Fruit fly (Drosophila melanogaster) whole organism, embryonic: ENCODE data around the gene CG5535.

Experiments used
- Abd-B ChIP-seq: fragments of 200-800 bp; sonication (Bioruptor generic); optimal IDR thresholded peaks from 2 replicates; lab custom pipeline; 2018; ENCODE audit warnings: missing biosample characterization, mild to moderate bottlenecking, missing genetic modification characterization, moderate library complexity
- Aef1 ChIP-seq: fragments of 200-800 bp; sonication (Bioruptor generic); IDR thresholded peaks from 3 replicates; pipeline ENCODE4 v1.3.6; 2022; ENCODE audit warnings: missing biosample characterization, missing genetic modification characterization
- BEAF-32 ChIP-seq: fragments of 200-800 bp; sonication (Bioruptor generic); optimal IDR thresholded peaks from 3 replicates; lab custom pipeline; 2017; ENCODE audit warnings: missing biosample characterization, missing genetic modification characterization, mild to moderate bottlenecking, moderate library complexity, missing genetic modification reagents
- CG11093 ChIP-seq: fragments of 200-800 bp; sonication (Bioruptor generic); IDR thresholded peaks from 3 replicates; pipeline ENCODE4 v1.3.6; 2022; ENCODE audit warnings: missing biosample characterization, missing genetic modification characterization
- CG11560 ChIP-seq: fragments of 200-800 bp; sonication (Bioruptor generic); IDR thresholded peaks from 3 replicates; pipeline ENCODE4 v1.3.6; 2022; ENCODE audit warnings: missing biosample characterization, missing genetic modification characterization
- CG13123 ChIP-seq: fragments of 200-800 bp; sonication (Bioruptor generic); optimal IDR thresholded peaks from 2 replicates; lab custom pipeline; 2016; ENCODE audit warnings: missing biosample characterization, missing genetic modification characterization
- CG14014 ChIP-seq: fragments of 200-800 bp; sonication (Bioruptor generic); IDR thresholded peaks from 2 replicates; pipeline ENCODE4 v1.3.6; 2022; ENCODE audit warnings: missing biosample characterization, missing genetic modification characterization
- CG1603 ChIP-seq: fragments of 200-800 bp; sonication (Bioruptor generic); optimal IDR thresholded peaks from 2 replicates; lab custom pipeline; 2019; ENCODE audit warnings: missing biosample characterization, mild to moderate bottlenecking, missing genetic modification characterization, moderate library complexity
- CG18619 ChIP-seq: fragments of 200-800 bp; sonication (Bioruptor generic); optimal IDR thresholded peaks from 3 replicates; lab custom pipeline; 2017; ENCODE audit warnings: missing biosample characterization, mild to moderate bottlenecking, missing genetic modification characterization
- CG2116 ChIP-seq: fragments of 200-800 bp; sonication (Bioruptor generic); optimal IDR thresholded peaks from 3 replicates; lab custom pipeline; 2018; ENCODE audit warnings: missing biosample characterization, mild to moderate bottlenecking, missing genetic modification characterization
- CG2129 ChIP-seq: fragments of 200-800 bp; sonication (Bioruptor generic); IDR thresholded peaks from 2 replicates; pipeline ENCODE4 v1.3.6; 2022; ENCODE audit warnings: missing biosample characterization, missing genetic modification characterization; ENCODE audit not compliant: partially characterized antibody
- CG2875 ChIP-seq: fragments of 200-800 bp; sonication (Bioruptor generic); optimal IDR thresholded peaks from 2 replicates; lab custom pipeline; 2017; ENCODE audit warnings: missing biosample characterization, mild to moderate bottlenecking, missing genetic modification characterization, missing genetic modification reagents
- CG30403 ChIP-seq: fragments of 200-800 bp; sonication (Bioruptor generic); optimal IDR thresholded peaks from 3 replicates; lab custom pipeline; 2016; ENCODE audit warnings: missing biosample characterization, missing genetic modification characterization
- CG30431 ChIP-seq: fragments of 200-800 bp; sonication (Bioruptor generic); optimal IDR thresholded peaks from 2 replicates; lab custom pipeline; 2017; ENCODE audit warnings: missing biosample characterization, missing genetic modification characterization
- CG3281 ChIP-seq: fragments of 200-800 bp; sonication (Bioruptor generic); optimal IDR thresholded peaks from 3 replicates; lab custom pipeline; 2017; ENCODE audit warnings: missing biosample characterization, mild to moderate bottlenecking, missing genetic modification characterization
- CG3995 ChIP-seq: fragments of 200-800 bp; sonication (Bioruptor generic); optimal IDR thresholded peaks from 3 replicates; lab custom pipeline; 2016; ENCODE audit warnings: missing biosample characterization, missing genetic modification characterization
- CG7963 ChIP-seq: fragments of 200-800 bp; sonication (Bioruptor generic); IDR thresholded peaks from 3 replicates; pipeline ENCODE4 v1.3.6; 2022; ENCODE audit warnings: missing biosample characterization, missing genetic modification characterization; ENCODE audit not compliant: partially characterized antibody
- CG9437 ChIP-seq: fragments of 200-800 bp; sonication (Bioruptor generic); optimal IDR thresholded peaks from 2 replicates; lab custom pipeline; 2018; ENCODE audit warnings: missing biosample characterization, mild to moderate bottlenecking, missing genetic modification characterization
- CG9797 ChIP-seq: fragments of 200-800 bp; sonication (Bioruptor generic); optimal IDR thresholded peaks from 3 replicates; lab custom pipeline; 2018; ENCODE audit warnings: missing biosample characterization, mild to moderate bottlenecking, missing genetic modification characterization
- CrebB ChIP-seq: fragments of 200-800 bp; sonication (Bioruptor generic); optimal IDR thresholded peaks from 3 replicates; lab custom pipeline; 2018; ENCODE audit warnings: missing biosample characterization, mild to moderate bottlenecking, missing genetic modification characterization
- Dfd ChIP-seq, 2 experiments: fragments of >200 bp; optimal IDR thresholded peaks; 2 replicates each; lab custom pipeline; 2017; ENCODE audit warnings: missing biosample characterization in 2 of 2, missing genetic modification characterization in 2 of 2
- Dref ChIP-seq: fragments of 200-800 bp; sonication (Bioruptor generic); IDR thresholded peaks from 2 replicates; pipeline ENCODE4 v1.3.6; 2022; ENCODE audit warnings: missing biosample characterization, missing genetic modification characterization
- HLH4C ChIP-seq: fragments of 200-800 bp; sonication (Bioruptor generic); IDR thresholded peaks from 3 replicates; pipeline ENCODE4 v1.3.6; 2022; ENCODE audit warnings: missing biosample characterization, missing genetic modification characterization; ENCODE audit not compliant: partially characterized antibody
- Hmr ChIP-seq: fragments of 200-800 bp; sonication (Bioruptor generic); optimal IDR thresholded peaks from 3 replicates; lab custom pipeline; 2017; ENCODE audit warnings: mild to moderate bottlenecking, missing biosample characterization, missing genetic modification reagents, missing genetic modification characterization
- Lim3 ChIP-seq: fragments of 200-800 bp; sonication (Bioruptor generic); IDR thresholded peaks from 2 replicates; pipeline ENCODE4 v1.3.6; 2022; ENCODE audit warnings: missing biosample characterization, missing genetic modification characterization
- Nf-YB ChIP-seq: fragments of 200-800 bp; sonication (Bioruptor generic); optimal IDR thresholded peaks from 3 replicates; lab custom pipeline; 2019; ENCODE audit warnings: missing biosample characterization, mild to moderate bottlenecking, missing genetic modification characterization, moderate library complexity
- Nf-YC ChIP-seq: fragments of 200-800 bp; optimal IDR thresholded peaks from 3 replicates; lab custom pipeline; 2019; ENCODE audit warnings: missing biosample characterization, mild to moderate bottlenecking, missing genetic modification characterization, moderate library complexity
- Sin3A ChIP-seq: fragments of >200 bp; optimal IDR thresholded peaks from 2 replicates; lab custom pipeline; 2018
- Usf ChIP-seq: fragments of 200-800 bp; sonication (Bioruptor generic); optimal IDR thresholded peaks from 2 replicates; lab custom pipeline; 2017; ENCODE audit warnings: missing genotype, missing biosample characterization, missing genetic modification characterization
- Vsx1 ChIP-seq: fragments of 200-800 bp; sonication (Bioruptor generic); optimal IDR thresholded peaks from 2 replicates; lab custom pipeline; 2017; ENCODE audit warnings: missing biosample characterization, mild to moderate bottlenecking, missing genetic modification characterization, missing genetic modification reagents
- croc ChIP-seq: fragments of 200-800 bp; sonication (Bioruptor generic); conservative IDR thresholded peaks from 3 replicates; pipeline ENCODE4 v1.3.6; 2022; ENCODE audit warnings: missing biosample characterization, missing genetic modification characterization
- da ChIP-seq: fragments of 200-800 bp; sonication (Bioruptor generic); optimal IDR thresholded peaks from 2 replicates; lab custom pipeline; 2016; ENCODE audit warnings: missing biosample characterization, missing genetic modification characterization
- dm ChIP-seq: fragments of 200-800 bp; sonication (Bioruptor generic); optimal IDR thresholded peaks from 3 replicates; lab custom pipeline; 2016; ENCODE audit warnings: missing biosample characterization, missing genetic modification characterization
- dysf ChIP-seq: fragments of 200-800 bp; sonication (Bioruptor generic); IDR thresholded peaks from 3 replicates; pipeline ENCODE4 v1.3.6; 2022; ENCODE audit warnings: missing biosample characterization, missing genetic modification characterization
- exex ChIP-seq: fragments of 200-800 bp; sonication (Bioruptor generic); optimal IDR thresholded peaks from 4 replicates; lab custom pipeline; 2018; ENCODE audit warnings: missing biosample characterization, mild to moderate bottlenecking, missing genetic modification characterization, moderate library complexity
- fu2 ChIP-seq: fragments of 200-800 bp; sonication (Bioruptor generic); optimal IDR thresholded peaks from 2 replicates; lab custom pipeline; 2016; ENCODE audit warnings: missing biosample characterization, missing genetic modification characterization
- gsb-n ChIP-seq: fragments of 200-800 bp; sonication (Bioruptor generic); optimal IDR thresholded peaks from 3 replicates; lab custom pipeline; 2018; ENCODE audit warnings: missing biosample characterization, mild to moderate bottlenecking, missing genetic modification characterization
- h ChIP-seq: fragments of >200 bp; optimal IDR thresholded peaks from 2 replicates; lab custom pipeline; 2017
- inv ChIP-seq: fragments of 200-800 bp; sonication (Bioruptor generic); IDR thresholded peaks from 2 replicates; pipeline ENCODE4 v1.3.6; 2022; ENCODE audit warnings: missing biosample characterization, missing genetic modification characterization; ENCODE audit not compliant: partially characterized antibody
- pb ChIP-seq: fragments of 200-800 bp; sonication (Bioruptor generic); optimal IDR thresholded peaks from 3 replicates; lab custom pipeline; 2016; ENCODE audit warnings: missing biosample characterization, missing genetic modification characterization
- prd ChIP-seq, 3 experiments: fragments of >200 bp in 2 of 3; fragments of 200-800 bp in 1 of 3; sonication (Bioruptor generic) in 1 of 3; optimal IDR thresholded peaks in 2 of 3; IDR thresholded peaks in 1 of 3; 2 replicates in 2 of 3; 3 replicates in 1 of 3; pipeline versions ENCODE4 v1.3.6 to Lab custom; 2017 to 2022; ENCODE audit warnings: missing biosample characterization in 1 of 3, missing genetic modification characterization in 1 of 3
- pum ChIP-seq: fragments of 200-800 bp; sonication (Bioruptor generic); optimal IDR thresholded peaks from 2 replicates; lab custom pipeline; 2016; ENCODE audit warnings: missing biosample characterization, missing genetic modification characterization
- run ChIP-seq: fragments of 200-800 bp; sonication (Bioruptor generic); optimal IDR thresholded peaks from 3 replicates; lab custom pipeline; 2018; ENCODE audit warnings: missing biosample characterization, mild to moderate bottlenecking, missing genetic modification characterization
- sens-2 ChIP-seq: fragments of 200-800 bp; sonication (Bioruptor generic); IDR thresholded peaks from 2 replicates; pipeline ENCODE4 v1.3.6; 2022; ENCODE audit warnings: missing biosample characterization, missing genetic modification characterization
- tin ChIP-seq: fragments of 200-800 bp; sonication (Bioruptor generic); optimal IDR thresholded peaks from 3 replicates; lab custom pipeline; 2016; ENCODE audit warnings: missing biosample characterization, missing genetic modification characterization
- tio ChIP-seq: fragments of 200-800 bp; sonication (Bioruptor generic); optimal IDR thresholded peaks from 2 replicates; lab custom pipeline; 2017; ENCODE audit warnings: missing biosample characterization, missing genetic modification characterization, inconsistent platforms
- toy ChIP-seq: fragments of 200-800 bp; sonication (Bioruptor generic); IDR thresholded peaks from 2 replicates; pipeline ENCODE4 v1.3.6; 2022; ENCODE audit warnings: missing biosample characterization, missing genetic modification characterization
- yki ChIP-seq: fragments of >200 bp; optimal IDR thresholded peaks from 3 replicates; lab custom pipeline; 2018
- zfh1 ChIP-seq: fragments of 200-800 bp; sonication (Bioruptor generic); IDR thresholded peaks from 3 replicates; pipeline ENCODE4 v1.3.6; 2022; ENCODE audit warnings: missing biosample characterization, missing genetic modification characterization

Gene CG5535

dm6 chr3L:17856655-17857479 lies at the start of gene CG5535 (continued):
- TF ChIP-seq toy, result no peak; the same call in 1 of the 2 replicates
- no peak for TF ChIP-seq yki
- TF ChIP-seq CG9797 (GFP tag; lab: Kevin White, UChicago), result no peak
- TF ChIP-seq CG13123 (GFP tag; lab: Kevin White, UChicago), result no peak
- peak; percentile 94 for TF ChIP-seq tio (GFP tag; lab: Kevin White, UChicago)
- TF ChIP-seq inv, result no peak
- TF ChIP-seq pum, result peak; percentile 12
- no peak for TF ChIP-seq HLH4C (GFP tag; lab: Robert Waterston, UW)
- TF ChIP-seq run (tag; lab: Kevin White, UChicago), result peak; percentile 58
- peak; percentile 67; the same call in 1 of the 3 replicates for TF ChIP-seq croc (GFP tag; lab: Robert Waterston, UW)
- TF ChIP-seq Usf (GFP tag; lab: Kevin White, UChicago), result peak; percentile 80
- no peak for TF ChIP-seq Sin3A
- TF ChIP-seq Abd-B (GFP tag; lab: Kevin White, UChicago), result peak; percentile 75
- peak; percentile 24 for TF ChIP-seq exex
- TF ChIP-seq CG14014 (GFP tag; lab: Robert Waterston, UW), result peak; percentile 80
- TF ChIP-seq CG11093 (GFP tag; lab: Robert Waterston, UW), result peak; percentile 67
- TF ChIP-seq CG2875 (GFP tag; lab: Kevin White, UChicago), result peak; percentile 48
- TF ChIP-seq CG2129 (GFP tag; lab: Robert Waterston, UW), result no peak
- no peak for TF ChIP-seq BEAF-32 (GFP tag; lab: Kevin White, UChicago)
- TF ChIP-seq dysf (GFP tag; lab: Robert Waterston, UW), result peak; percentile 69
- TF ChIP-seq sens-2 (GFP tag; lab: Robert Waterston, UW), result no peak
- TF ChIP-seq CG30403 (GFP tag; lab: Kevin White, UChicago), result peak; percentile 92
- no peak for TF ChIP-seq Lim3
- peak; percentile 44 for TF ChIP-seq Aef1 (GFP tag; lab: Robert Waterston, UW)
- no peak for TF ChIP-seq da (GFP tag; lab: Kevin White, UChicago)
- peak; percentile 38 for TF ChIP-seq dm (GFP tag; lab: Kevin White, UChicago)
- TF ChIP-seq Dref (GFP tag; lab: Robert Waterston, UW), result no peak
- TF ChIP-seq CG1603 (tag; lab: Kevin White, UChicago), result peak; percentile 84
- peak; percentile 80 for TF ChIP-seq CG3281
- TF ChIP-seq zfh1 (GFP tag; lab: Robert Waterston, UW), result peak; percentile 76; the same call in 2 of the 3 replicates
- peak; percentile 93 for TF ChIP-seq CG9437 (GFP tag; lab: Kevin White, UChicago)
- no peak for TF ChIP-seq CG3995 (GFP tag; lab: Kevin White, UChicago)
- TF ChIP-seq gsb-n (tag; lab: Kevin White, UChicago), result peak; percentile 59
- TF ChIP-seq CG11560 (tag; lab: Robert Waterston, UW), result no peak
- TF ChIP-seq CG7963 (GFP tag; lab: Robert Waterston, UW), result no peak
- TF ChIP-seq prd (optimal IDR thresholded peaks at IDR 0.05; lab: Kevin White, UChicago), result no peak
- peak; percentile 62 for TF ChIP-seq prd (GFP tag; IDR thresholded peaks at IDR 0.05; lab: Robert Waterston, UW)
- peak; percentile 90 for TF ChIP-seq CG18619 (GFP tag; lab: Kevin White, UChicago)
- TF ChIP-seq Nf-YB (GFP tag; lab: Kevin White, UChicago), result peak; percentile 73
- no peak for TF ChIP-seq Dfd (GFP tag; optimal IDR thresholded peaks at IDR 0.05; lab: Kevin White, UChicago)
- peak; percentile 14 for TF ChIP-seq fu2 (GFP tag; lab: Kevin White, UChicago)
- TF ChIP-seq h, result no peak
- peak; percentile 69 for TF ChIP-seq tin (GFP tag; lab: Kevin White, UChicago)
- peak; percentile 32 for TF ChIP-seq CG2116 (GFP tag; lab: Kevin White, UChicago)
- peak; percentile 56 for TF ChIP-seq CG30431 (GFP tag; lab: Kevin White, UChicago)
- TF ChIP-seq pb (GFP tag; lab: Kevin White, UChicago), result no peak
- TF ChIP-seq Nf-YC (tag; lab: Kevin White, UChicago), result peak; percentile 84
- peak; percentile 34 for TF ChIP-seq Vsx1 (GFP tag; lab: Kevin White, UChicago)
- TF ChIP-seq Hmr (GFP tag; lab: Kevin White, UChicago), result peak; percentile 81
- TF ChIP-seq CrebB (tag; lab: Kevin White, UChicago), result no peak
